Worm (Caenorhabditis elegans): ENCODE results near the gene him-18.

- no peak for TF ChIP-seq unc-62 (GFP tag; optimal IDR thresholded peaks at IDR 0.05 in 1 of 2)
- no peak for TF ChIP-seq unc-62 (tag; optimal IDR thresholded peaks at IDR 0.05)
- no peak for TF ChIP-seq nhr-76 (tag; optimal IDR thresholded peaks at IDR 0.05)
- TF ChIP-seq nhr-77 (tag; optimal IDR thresholded peaks at IDR 0.05): no peak
- no peak for TF ChIP-seq lin-39 (tag; optimal IDR thresholded peaks at IDR 0.05)
- no peak for TF ChIP-seq ztf-11 (tag; optimal IDR thresholded peaks at IDR 0.05)
- no peak for TF ChIP-seq nhr-11 (tag; optimal IDR thresholded peaks at IDR 0.05)
- no peak for TF ChIP-seq Y75B8A.6 (GFP tag; IDR thresholded peaks at IDR 0.05)
- TF ChIP-seq nhr-10 (tag; optimal IDR thresholded peaks at IDR 0.05): no peak
- no peak for TF ChIP-seq cey-2 (tag; optimal IDR thresholded peaks at IDR 0.05; ENCODE audit: borderline replicate concordance, insufficient read depth)
- no peak for TF ChIP-seq php-3 (GFP tag; IDR thresholded peaks at IDR 0.05)
- TF ChIP-seq tag-97 (GFP tag; IDR thresholded peaks at IDR 0.05): no peak
Measured at ce11 chrIII:4745934-4746333, 30.9 kb upstream of the him-18 start, which contains the start of gene F17C8.6.

Measured in whole organism, L4 larva.